Worm (Caenorhabditis elegans): ENCODE results near the gene R10E9.2.
A peak's percentile ranks its signal among the peaks of the same experiment; 100 is the strongest.

Gene R10E9.2

ce11 chrIII:3964237-3964636 is at the start of gene R10E9.2:
R10E9.2 (minus strand) TSS chrIII:3964337.
- TF ChIP-seq nhr-85 (tag) = peak; percentile 36
- TF ChIP-seq tlp-1 (tag; optimal IDR thresholded peaks at IDR 0.05) = no peak
- TF ChIP-seq sptf-1 (tag; optimal IDR thresholded peaks at IDR 0.05) = no peak

DNA sequence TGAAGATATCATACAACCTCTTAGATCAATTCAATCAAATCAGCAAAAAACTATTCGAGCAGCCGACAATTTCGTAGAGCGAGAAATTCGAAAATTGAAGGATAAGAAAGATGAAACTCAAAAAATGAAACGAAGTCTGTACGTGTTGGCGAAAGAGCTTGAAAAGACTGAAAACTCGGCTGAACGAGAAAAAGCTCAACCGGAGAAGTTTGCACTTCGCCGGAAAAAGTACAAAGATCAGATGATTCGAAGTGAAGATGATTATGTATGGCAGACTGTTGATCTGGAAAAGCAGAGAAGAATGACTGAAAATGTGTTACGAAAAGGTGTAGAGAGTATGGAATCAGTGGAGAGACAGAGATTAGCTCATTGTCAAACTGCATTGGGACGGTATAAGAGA is 48.9 kb upstream of the R10E9.2 start:
- TF ChIP-seq grh-1 (GFP tag; IDR thresholded peaks at IDR 0.05) (no peak), lin-14 (GFP tag; optimal IDR thresholded peaks at IDR 0.05) (no peak), tbx-2 (tag; optimal IDR thresholded peaks at IDR 0.05) (no peak)

DNA sequence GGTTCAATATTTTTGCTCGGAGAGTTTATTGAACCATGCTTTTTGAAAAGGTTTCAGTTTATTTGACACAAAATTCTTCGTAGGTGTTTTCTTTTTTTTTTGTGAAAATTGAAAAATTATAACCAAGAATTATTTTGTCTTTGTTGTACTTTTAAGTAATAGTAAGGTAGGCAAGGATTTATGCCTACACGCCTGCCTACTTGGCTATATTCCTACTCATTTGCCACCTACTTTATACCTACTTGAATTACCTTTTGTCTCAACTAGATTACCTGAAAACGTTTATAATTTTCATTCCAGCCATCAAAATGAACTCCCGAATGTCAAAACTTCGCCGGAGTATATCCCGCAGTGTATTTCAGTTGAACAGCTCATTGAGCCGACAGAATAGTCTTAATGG is 47.9 kb upstream of the R10E9.2 start, which contains the start of gene C36E8.4:
Gene C36E8.4 (plus strand): TSS at position 301 of the 400 bp plus-strand sequence.
- TF ChIP-seq nhr-28 (tag; optimal IDR thresholded peaks at IDR 0.05) (no peak), egl-27 (tag; optimal IDR thresholded peaks at IDR 0.05) (no peak), nhr-85 (tag) (no peak), sptf-1 (tag; optimal IDR thresholded peaks at IDR 0.05) (no peak), aha-1 (tag; optimal IDR thresholded peaks at IDR 0.05) (no peak), ceh-90 (tag; optimal IDR thresholded peaks at IDR 0.05) (no peak), C16A3.4 (tag; optimal IDR thresholded peaks at IDR 0.05) (no peak), blmp-1 (tag; optimal IDR thresholded peaks at IDR 0.05) (no peak), zip-4 (GFP tag; optimal IDR thresholded peaks at IDR 0.05) (no peak), dsc-1 (tag; optimal IDR thresholded peaks at IDR 0.05) (no peak), efl-3 (GFP tag; optimal IDR thresholded peaks at IDR 0.05) (no peak), F16B12.6 (tag; optimal IDR thresholded peaks at IDR 0.05) (no peak), unc-98 (GFP tag; IDR thresholded peaks at IDR 0.05) (no peak), unc-30 (tag; optimal IDR thresholded peaks at IDR 0.05) (no peak)

DNA sequence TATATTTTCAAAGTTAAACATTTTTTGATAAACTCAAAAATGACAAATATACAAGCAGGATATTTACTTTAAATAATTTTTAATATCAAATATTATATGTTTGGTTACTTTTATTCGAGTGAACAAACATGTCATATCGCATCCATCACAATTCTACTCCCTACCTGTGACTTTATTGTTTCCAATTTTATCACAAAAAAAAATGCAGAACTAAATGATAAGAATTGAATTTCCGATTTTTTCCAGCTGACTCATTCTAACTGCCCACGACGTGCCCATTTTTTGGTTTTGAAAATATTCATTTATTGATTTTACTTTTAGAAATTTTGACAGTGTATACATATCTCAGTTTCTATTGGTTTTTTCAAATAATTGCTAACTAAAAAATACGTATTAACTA is 46.9 kb upstream of the R10E9.2 start:
- no peak for TF ChIP-seq xbp-1 (tag; optimal IDR thresholded peaks at IDR 0.05)
- no peak for TF ChIP-seq efl-1 (optimal IDR thresholded peaks at IDR 0.05)
- TF ChIP-seq efl-1 (GFP tag; optimal IDR thresholded peaks at IDR 0.05 in 1 of 2) = peak in 1 of 2 experiments; percentile 28

ce11 chrIII:4010168-4010567 is 46.0 kb upstream of the R10E9.2 start:
- TF ChIP-seq nhr-20 (tag; optimal IDR thresholded peaks at IDR 0.05) = peak; percentile 36
- no peak for TF ChIP-seq jun-1 (tag; optimal IDR thresholded peaks at IDR 0.05)
- TF ChIP-seq mdl-1 (tag; optimal IDR thresholded peaks at IDR 0.05) = peak in 1 of 2 experiments; percentile 12
- no peak for TF ChIP-seq isw-1 (GFP tag; IDR thresholded peaks at IDR 0.05)
- TF ChIP-seq elt-3 (tag; optimal IDR thresholded peaks at IDR 0.05) = peak in 1 of 6 experiments; percentile 34
- peak; percentile 38 for TF ChIP-seq snu-23 (GFP tag; optimal IDR thresholded peaks at IDR 0.05)
- TF ChIP-seq nhr-12 (tag; optimal IDR thresholded peaks at IDR 0.05) = no peak
- no peak for TF ChIP-seq efl-1 (optimal IDR thresholded peaks at IDR 0.05)
- peak in 1 of 2 experiments; percentile 41 for TF ChIP-seq efl-1 (GFP tag; optimal IDR thresholded peaks at IDR 0.05 in 1 of 2)
- no peak for TF ChIP-seq snpc-4 (tag; optimal IDR thresholded peaks at IDR 0.05)
- TF ChIP-seq fkh-4 (tag; optimal IDR thresholded peaks at IDR 0.05; ENCODE audit: borderline replicate concordance) = no peak
- TF ChIP-seq zag-1 (tag; optimal IDR thresholded peaks at IDR 0.05) = no peak
- TF ChIP-seq xbp-1 (tag; optimal IDR thresholded peaks at IDR 0.05) = peak; percentile 6
- TF ChIP-seq lsy-2 (tag; optimal IDR thresholded peaks at IDR 0.05) = peak in 1 of 2 experiments; percentile 6
- peak; percentile 73 for TF ChIP-seq lin-14 (GFP tag; optimal IDR thresholded peaks at IDR 0.05)
- TF ChIP-seq nhr-85 (tag) = peak; percentile 65
- no peak for TF ChIP-seq unc-62 (GFP tag; optimal IDR thresholded peaks at IDR 0.05)
- TF ChIP-seq ceh-88 (GFP tag; IDR thresholded peaks at IDR 0.05) = no peak
- TF ChIP-seq swsn-7 (tag; optimal IDR thresholded peaks at IDR 0.05) = peak; percentile 3
- TF ChIP-seq unc-30 (tag; optimal IDR thresholded peaks at IDR 0.05) = no peak
- TF ChIP-seq grh-1 (GFP tag; IDR thresholded peaks at IDR 0.05) = no peak
- TF ChIP-seq lin-35 (GFP tag; optimal IDR thresholded peaks at IDR 0.05) = peak in 1 of 2 experiments; percentile 5
- TF ChIP-seq nhr-90 (tag; optimal IDR thresholded peaks at IDR 0.05; ENCODE audit: poor library complexity) = no peak
- TF ChIP-seq aly-2 (tag; optimal IDR thresholded peaks at IDR 0.05) = no peak
- no peak for TF ChIP-seq pqm-1 (tag; optimal IDR thresholded peaks at IDR 0.05)
- no peak for TF ChIP-seq vab-15 (tag; optimal IDR thresholded peaks at IDR 0.05)
- TF ChIP-seq nhr-84 (tag; optimal IDR thresholded peaks at IDR 0.05) = no peak
- no peak for TF ChIP-seq elt-2 (tag; optimal IDR thresholded peaks at IDR 0.05)
- TF ChIP-seq nhr-77 (tag; optimal IDR thresholded peaks at IDR 0.05) = no peak
- peak; percentile 24 for TF ChIP-seq rnt-1 (tag; optimal IDR thresholded peaks at IDR 0.05)
- peak; percentile 35 for TF ChIP-seq nhr-71 (tag; optimal IDR thresholded peaks at IDR 0.05)
- TF ChIP-seq alr-1 (tag; optimal IDR thresholded peaks at IDR 0.05; ENCODE audit: borderline replicate concordance) = no peak
- no peak for TF ChIP-seq dsc-1 (tag; optimal IDR thresholded peaks at IDR 0.05)

Data from whole organism, L1 larva.